Fruit fly (Drosophila melanogaster) whole organism, embryonic: Measurements from ENCODE around the gene CG2691.

Experiments
- CG10274 ChIP-seq: fragments of 200-800 bp; sonication (Bioruptor generic); optimal IDR thresholded peaks from 3 replicates; lab custom pipeline; 2017; ENCODE audit warnings: missing biosample characterization, mild to moderate bottlenecking, missing genetic modification characterization
- CG13424 ChIP-seq: fragments of 200-800 bp; sonication (Bioruptor generic); optimal IDR thresholded peaks from 2 replicates; lab custom pipeline; 2019; ENCODE audit warnings: missing biosample characterization, mild to moderate bottlenecking, missing genetic modification characterization, moderate library complexity
- CG8924 ChIP-seq: fragments of 200-800 bp; optimal IDR thresholded peaks from 3 replicates; lab custom pipeline; 2019; ENCODE audit warnings: missing biosample characterization, mild to moderate bottlenecking, missing genetic modification characterization, moderate library complexity
- CrebB ChIP-seq: fragments of 200-800 bp; sonication (Bioruptor generic); optimal IDR thresholded peaks from 3 replicates; lab custom pipeline; 2018; ENCODE audit warnings: missing biosample characterization, mild to moderate bottlenecking, missing genetic modification characterization
- Fer2 ChIP-seq: fragments of 200-800 bp; sonication (Bioruptor generic); optimal IDR thresholded peaks from 2 replicates; lab custom pipeline; 2018; ENCODE audit warnings: missing biosample characterization, mild to moderate bottlenecking, missing genetic modification characterization, moderate library complexity
- HLH54F ChIP-seq: fragments of 200-800 bp; sonication (Bioruptor generic); optimal IDR thresholded peaks from 3 replicates; lab custom pipeline; 2016; ENCODE audit warnings: missing biosample characterization, missing genetic modification characterization
- Oaz ChIP-seq: fragments of 200-800 bp; sonication (Bioruptor generic); IDR thresholded peaks from 2 replicates; pipeline ENCODE4 v1.3.6; 2022; ENCODE audit warnings: missing biosample characterization, missing genetic modification characterization
- crp ChIP-seq, 2 experiments: fragments of 200-800 bp; sonication (Bioruptor generic); optimal IDR thresholded peaks; 2 replicates in 1 of 2; 3 replicates in 1 of 2; lab custom pipeline; 2017; ENCODE audit warnings: missing biosample characterization in 2 of 2, missing genetic modification characterization in 2 of 2, mild to moderate bottlenecking in 1 of 2, moderate library complexity in 1 of 2
- pfk ChIP-seq: fragments of 200-800 bp; sonication (Bioruptor generic); optimal IDR thresholded peaks from 2 replicates; lab custom pipeline; 2018; ENCODE audit warnings: missing biosample characterization, mild to moderate bottlenecking, missing genetic modification characterization, moderate library complexity
- vvl ChIP-seq: fragments of 200-800 bp; sonication (Bioruptor generic); IDR thresholded peaks from 2 replicates; pipeline ENCODE4 v1.3.6; 2022; ENCODE audit warnings: missing biosample characterization, missing genetic modification characterization
- wor ChIP-seq: fragments of 200-800 bp; sonication (Bioruptor generic); IDR thresholded peaks from 2 replicates; pipeline ENCODE4 v1.3.6; 2022; ENCODE audit warnings: missing biosample characterization, missing genetic modification characterization

The CG2691 gene

dm6 chrX:13570255-13570654, 54.0 kb downstream of the CG2691 start (continued):
- TF ChIP-seq Fer2 (tag; lab: Kevin White, UChicago) (no peak), wor (GFP tag; lab: Robert Waterston, UW) (no peak), vvl (GFP tag; lab: Robert Waterston, UW) (no peak), CG13424 (tag; lab: Kevin White, UChicago) (peak; percentile 15), CG8924 (tag; lab: Kevin White, UChicago) (no peak), pfk (no peak), CrebB (tag; lab: Kevin White, UChicago) (no peak), crp (GFP tag; optimal IDR thresholded peaks at IDR 0.05; lab: Kevin White, UChicago) (no peak), Oaz (GFP tag; lab: Robert Waterston, UW) (no peak), HLH54F (GFP tag; lab: Kevin White, UChicago) (no peak), CG10274 (GFP tag; lab: Kevin White, UChicago) (no peak)
